Fruit fly (Drosophila melanogaster) whole organism, prepupa: Measurements from ENCODE around the gene CG3631.

Source experiments
- CG11294 ChIP-seq: fragments of 200-800 bp; sonication (Bioruptor generic); IDR thresholded peaks from 2 replicates; pipeline ENCODE4 v1.3.6; 2022; ENCODE audit warnings: missing biosample characterization, missing genetic modification characterization
- CG11902 ChIP-seq: fragments of 200-800 bp; sonication (Bioruptor generic); optimal IDR thresholded peaks from 3 replicates; lab custom pipeline; 2016; ENCODE audit warnings: missing biosample characterization, missing genetic modification characterization
- CG15336 ChIP-seq: fragments of 200-800 bp; sonication (Bioruptor generic); IDR thresholded peaks from 2 replicates; pipeline ENCODE4 v1.3.6; 2022; ENCODE audit warnings: missing biosample characterization, missing genetic modification characterization
- CG4318 ChIP-seq: fragments of 200-800 bp; sonication (Bioruptor generic); optimal IDR thresholded peaks from 3 replicates; lab custom pipeline; 2017; ENCODE audit warnings: missing biosample characterization, mild to moderate bottlenecking, missing genetic modification characterization
- CG6276 ChIP-seq: fragments of 200-800 bp; sonication (Bioruptor generic); optimal IDR thresholded peaks from 2 replicates; lab custom pipeline; 2017; ENCODE audit warnings: missing biosample characterization, mild to moderate bottlenecking, missing genetic modification characterization
- CG6854 ChIP-seq: fragments of 200-800 bp; sonication (Bioruptor generic); optimal IDR thresholded peaks from 2 replicates; lab custom pipeline; 2017; ENCODE audit warnings: missing biosample characterization, mild to moderate bottlenecking, missing genetic modification characterization
- Smox ChIP-seq: fragments of 200-800 bp; sonication (Bioruptor generic); optimal IDR thresholded peaks from 3 replicates; lab custom pipeline; 2016; ENCODE audit warnings: missing biosample characterization, missing genetic modification characterization
- lz ChIP-seq: fragments of 200-800 bp; sonication (Bioruptor generic); optimal IDR thresholded peaks from 3 replicates; lab custom pipeline; 2016; ENCODE audit warnings: missing biosample characterization, missing genetic modification characterization

- TF ChIP-seq Smox (GFP tag; lab: Kevin White, UChicago) (no peak), CG6854 (GFP tag; lab: Kevin White, UChicago) (no peak), CG11902 (no peak), CG4318 (GFP tag; lab: Kevin White, UChicago) (no peak), CG11294 (GFP tag; lab: Robert Waterston, UW) (no peak), CG6276 (GFP tag; lab: Kevin White, UChicago) (no peak), lz (GFP tag; lab: Kevin White, UChicago) (no peak), CG15336 (GFP tag; lab: Robert Waterston, UW) (no peak)
These were observed 3.3 kb upstream of the CG3631 start for dm6 chr3R:14875965-14876331.
